Fruit fly (Drosophila melanogaster) whole organism, prepupa: Measurements from ENCODE around the gene CG13023.
A peak's percentile ranks its signal among the peaks of the same experiment; 100 is the strongest.

Experiments used
- CG6854 ChIP-seq: fragments of 200-800 bp; sonication (Bioruptor generic); optimal IDR thresholded peaks from 2 replicates; lab custom pipeline; 2017; ENCODE audit warnings: missing biosample characterization, mild to moderate bottlenecking, missing genetic modification characterization
- Eip75B ChIP-seq: fragments of 200-800 bp; sonication (Bioruptor generic); optimal IDR thresholded peaks from 3 replicates; lab custom pipeline; 2016; ENCODE audit warnings: missing biosample characterization, missing genetic modification characterization

DNA sequence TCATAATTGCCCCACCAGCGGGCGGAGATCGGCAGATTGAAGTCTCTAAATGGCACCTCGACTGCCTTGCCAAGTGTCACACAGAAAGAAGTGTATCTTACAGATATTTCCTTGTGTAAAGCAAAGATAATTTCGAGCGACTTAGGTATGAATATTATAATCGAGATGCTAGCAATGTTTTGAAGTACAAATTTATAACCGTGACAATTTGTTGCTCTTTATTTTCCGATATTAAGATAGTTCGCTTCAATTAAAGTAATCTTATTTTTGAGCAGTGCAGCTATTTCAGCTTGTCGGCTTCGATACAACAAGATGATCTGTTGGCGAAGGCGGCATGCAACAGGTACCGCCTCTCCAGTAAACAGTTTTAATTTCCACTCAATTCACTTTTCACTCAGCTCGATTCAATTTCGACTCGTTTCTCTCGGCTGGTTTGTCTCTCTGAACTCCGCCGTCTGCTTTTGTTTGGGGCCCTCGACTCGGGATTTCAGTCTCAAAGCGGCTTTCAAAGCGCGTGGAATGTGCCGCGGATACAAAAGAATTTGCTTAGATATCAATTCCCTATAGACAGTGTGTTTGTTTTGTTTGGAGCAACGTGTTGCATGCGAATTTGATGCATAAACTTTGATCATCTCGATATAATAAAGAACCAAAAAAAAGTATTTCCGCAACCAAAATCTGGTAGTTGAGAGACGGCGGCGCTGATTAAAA lies 11.3 kb downstream of the CG13023 start:
- TF ChIP-seq CG6854 (GFP tag; lab: Kevin White, UChicago) (no peak), Eip75B (GFP tag; lab: Kevin White, UChicago) (peak; percentile 73)
